Fruit fly (Drosophila melanogaster) whole organism, embryonic: ENCODE results near the gene Hrb27C.

Source experiments
- Bteb2 ChIP-seq: fragments of 200-800 bp; sonication (Bioruptor generic); optimal IDR thresholded peaks from 2 replicates; lab custom pipeline; 2016; ENCODE audit warnings: missing biosample characterization, missing genetic modification characterization
- CG10147 ChIP-seq: fragments of 200-800 bp; sonication (Bioruptor generic); optimal IDR thresholded peaks from 2 replicates; lab custom pipeline; 2019; ENCODE audit warnings: missing biosample characterization, mild to moderate bottlenecking, missing genetic modification characterization, moderate library complexity
- CG10274 ChIP-seq: fragments of 200-800 bp; sonication (Bioruptor generic); optimal IDR thresholded peaks from 3 replicates; lab custom pipeline; 2017; ENCODE audit warnings: missing biosample characterization, mild to moderate bottlenecking, missing genetic modification characterization
- CG10366 ChIP-seq: fragments of 200-800 bp; sonication (Bioruptor generic); IDR thresholded peaks from 2 replicates; pipeline ENCODE4 v1.3.6; 2022; ENCODE audit warnings: missing biosample characterization, missing genetic modification characterization
- CG1233 ChIP-seq: fragments of 200-800 bp; sonication (Bioruptor generic); optimal IDR thresholded peaks from 4 replicates; lab custom pipeline; 2018; ENCODE audit warnings: missing biosample characterization, mild to moderate bottlenecking, missing genetic modification characterization
- CG12391 ChIP-seq: fragments of 200-800 bp; sonication (Bioruptor generic); optimal IDR thresholded peaks from 3 replicates; lab custom pipeline; 2018; ENCODE audit warnings: missing biosample characterization, mild to moderate bottlenecking, missing genetic modification characterization, moderate library complexity
- CG12744 ChIP-seq: fragments of 200-800 bp; sonication (Bioruptor generic); optimal IDR thresholded peaks from 2 replicates; lab custom pipeline; 2016; ENCODE audit warnings: missing biosample characterization, missing genetic modification characterization
- CG13123 ChIP-seq: fragments of 200-800 bp; sonication (Bioruptor generic); optimal IDR thresholded peaks from 2 replicates; lab custom pipeline; 2016; ENCODE audit warnings: missing biosample characterization, missing genetic modification characterization
- CG14710 ChIP-seq: fragments of 200-800 bp; sonication (Bioruptor generic); optimal IDR thresholded peaks from 3 replicates; lab custom pipeline; 2019; ENCODE audit warnings: missing biosample characterization, mild to moderate bottlenecking, missing genetic modification characterization, moderate library complexity
- CG15479 ChIP-seq: fragments of 200-800 bp; sonication (Bioruptor generic); optimal IDR thresholded peaks from 3 replicates; lab custom pipeline; 2019; ENCODE audit warnings: missing biosample characterization, mild to moderate bottlenecking, missing genetic modification characterization, moderate library complexity
- CG17612 ChIP-seq: fragments of 200-800 bp; sonication (Bioruptor generic); IDR thresholded peaks from 2 replicates; pipeline ENCODE4 v1.3.6; 2022; ENCODE audit warnings: missing biosample characterization, missing genetic modification characterization
- CG17829 ChIP-seq: fragments of 200-800 bp; optimal IDR thresholded peaks from 2 replicates; lab custom pipeline; 2019; ENCODE audit warnings: missing biosample characterization, mild to moderate bottlenecking, missing genetic modification characterization, moderate library complexity
- CG32767 ChIP-seq: fragments of 200-800 bp; sonication (Bioruptor generic); IDR thresholded peaks from 2 replicates; pipeline ENCODE4 v1.3.6; 2022; ENCODE audit warnings: missing biosample characterization, missing genetic modification characterization
- CG3281 ChIP-seq: fragments of 200-800 bp; sonication (Bioruptor generic); optimal IDR thresholded peaks from 3 replicates; lab custom pipeline; 2017; ENCODE audit warnings: missing biosample characterization, mild to moderate bottlenecking, missing genetic modification characterization
- CG4360 ChIP-seq: fragments of 200-800 bp; sonication (Bioruptor generic); IDR thresholded peaks from 2 replicates; pipeline ENCODE4 v1.3.6; 2022; ENCODE audit warnings: missing biosample characterization, missing genetic modification characterization
- CG6272 ChIP-seq: fragments of 200-800 bp; sonication (Bioruptor generic); IDR thresholded peaks from 2 replicates; pipeline ENCODE4 v1.3.6; 2022; ENCODE audit warnings: missing biosample characterization, missing genetic modification characterization
- CG7963 ChIP-seq: fragments of 200-800 bp; sonication (Bioruptor generic); IDR thresholded peaks from 3 replicates; pipeline ENCODE4 v1.3.6; 2022; ENCODE audit warnings: missing biosample characterization, missing genetic modification characterization; ENCODE audit not compliant: partially characterized antibody
- CG8089 ChIP-seq: fragments of 200-800 bp; sonication (Bioruptor generic); optimal IDR thresholded peaks from 3 replicates; lab custom pipeline; 2016; ENCODE audit warnings: missing biosample characterization, missing genetic modification characterization
- D ChIP-seq, 2 experiments: fragments of 200-800 bp in 1 of 2; fragments of >200 bp in 1 of 2; sonication (Bioruptor generic) in 1 of 2; optimal IDR thresholded peaks; 2 replicates in 1 of 2; 3 replicates in 1 of 2; lab custom pipeline; 2017; ENCODE audit warnings: mild to moderate bottlenecking in 1 of 2, missing biosample characterization in 1 of 2, missing genetic modification characterization in 1 of 2, missing genetic modification reagents in 1 of 2
- Hey ChIP-seq: fragments of 200-800 bp; sonication (Bioruptor generic); optimal IDR thresholded peaks from 3 replicates; lab custom pipeline; 2018; ENCODE audit warnings: missing biosample characterization, mild to moderate bottlenecking, missing genetic modification characterization
- Hsf ChIP-seq: fragments of 200-800 bp; sonication (Bioruptor generic); optimal IDR thresholded peaks from 3 replicates; lab custom pipeline; 2016; ENCODE audit warnings: missing biosample characterization, missing genetic modification characterization
- Lhr ChIP-seq: fragments of 200-800 bp; sonication (Bioruptor generic); optimal IDR thresholded peaks from 3 replicates; lab custom pipeline; 2017; ENCODE audit warnings: mild to moderate bottlenecking, missing biosample characterization, missing genetic modification reagents, missing genetic modification characterization
- Lim3 ChIP-seq: fragments of 200-800 bp; sonication (Bioruptor generic); IDR thresholded peaks from 2 replicates; pipeline ENCODE4 v1.3.6; 2022; ENCODE audit warnings: missing biosample characterization, missing genetic modification characterization
- Max ChIP-seq: fragments of 200-800 bp; sonication (Bioruptor generic); optimal IDR thresholded peaks from 2 replicates; lab custom pipeline; 2016; ENCODE audit warnings: missing biosample characterization, mild to moderate bottlenecking, missing genetic modification characterization
- Side ChIP-seq: fragments of 200-800 bp; sonication (Bioruptor generic); optimal IDR thresholded peaks from 2 replicates; lab custom pipeline; 2016; ENCODE audit warnings: missing biosample characterization, missing genetic modification characterization
- Spps ChIP-seq: fragments of 200-800 bp; sonication (Bioruptor generic); optimal IDR thresholded peaks from 2 replicates; lab custom pipeline; 2018; ENCODE audit warnings: missing biosample characterization, mild to moderate bottlenecking, missing genetic modification characterization
- Vsx1 ChIP-seq: fragments of 200-800 bp; sonication (Bioruptor generic); optimal IDR thresholded peaks from 2 replicates; lab custom pipeline; 2017; ENCODE audit warnings: missing biosample characterization, mild to moderate bottlenecking, missing genetic modification characterization, missing genetic modification reagents
- Xbp1 ChIP-seq: fragments of 200-800 bp; sonication (Bioruptor generic); optimal IDR thresholded peaks from 3 replicates; lab custom pipeline; 2016; ENCODE audit warnings: missing biosample characterization, mild to moderate bottlenecking, missing genetic modification characterization
- ac ChIP-seq: fragments of 200-800 bp; sonication (Bioruptor generic); optimal IDR thresholded peaks from 3 replicates; lab custom pipeline; 2017; ENCODE audit warnings: missing biosample characterization, mild to moderate bottlenecking, missing genetic modification characterization
- ato ChIP-seq: fragments of 200-800 bp; sonication (Bioruptor generic); IDR thresholded peaks from 2 replicates; pipeline ENCODE4 v1.3.6; 2022; ENCODE audit warnings: missing biosample characterization, missing genetic modification characterization; ENCODE audit not compliant: partially characterized antibody
- bigmax ChIP-seq: fragments of 200-800 bp; sonication (Bioruptor generic); optimal IDR thresholded peaks from 2 replicates; lab custom pipeline; 2018; ENCODE audit warnings: missing biosample characterization, mild to moderate bottlenecking, missing genetic modification characterization
- btn ChIP-seq: fragments of 200-800 bp; sonication (Bioruptor generic); optimal IDR thresholded peaks from 2 replicates; lab custom pipeline; 2016; ENCODE audit warnings: missing biosample characterization, missing genetic modification characterization
- chinmo ChIP-seq: fragments of 200-800 bp; sonication (Bioruptor generic); IDR thresholded peaks from 4 replicates; pipeline ENCODE4 v1.3.6; 2022; ENCODE audit warnings: missing biosample characterization, missing genetic modification characterization; ENCODE audit not compliant: partially characterized antibody
- chm ChIP-seq: fragments of 200-800 bp; sonication (Bioruptor generic); IDR thresholded peaks from 2 replicates; pipeline ENCODE4 v1.3.6; 2022; ENCODE audit warnings: missing biosample characterization, missing genetic modification characterization
- ci ChIP-seq: fragments of 200-800 bp; sonication (Bioruptor generic); IDR thresholded peaks from 3 replicates; pipeline ENCODE4 v1.3.6; 2022; ENCODE audit warnings: missing biosample characterization, missing genetic modification characterization
- corto ChIP-seq: fragments of 200-800 bp; sonication (Bioruptor generic); optimal IDR thresholded peaks from 2 replicates; lab custom pipeline; 2016; ENCODE audit warnings: missing biosample characterization, mild to moderate bottlenecking, missing genetic modification characterization, moderate library complexity
- croc ChIP-seq: fragments of 200-800 bp; sonication (Bioruptor generic); conservative IDR thresholded peaks from 3 replicates; pipeline ENCODE4 v1.3.6; 2022; ENCODE audit warnings: missing biosample characterization, missing genetic modification characterization
- grn ChIP-seq: fragments of 200-800 bp; sonication (Bioruptor generic); optimal IDR thresholded peaks from 3 replicates; lab custom pipeline; 2017; ENCODE audit warnings: missing biosample characterization, missing genetic modification characterization
- h ChIP-seq: fragments of >200 bp; optimal IDR thresholded peaks from 2 replicates; lab custom pipeline; 2017
- lbe ChIP-seq: fragments of 200-800 bp; sonication (Bioruptor generic); optimal IDR thresholded peaks from 2 replicates; lab custom pipeline; 2016; ENCODE audit warnings: missing biosample characterization, mild to moderate bottlenecking, missing genetic modification characterization
- lmd ChIP-seq: fragments of 200-800 bp; sonication (Bioruptor generic); IDR thresholded peaks from 2 replicates; pipeline ENCODE4 v1.3.6; 2022; ENCODE audit warnings: missing biosample characterization, missing genetic modification characterization
- lola ChIP-seq, 3 experiments: fragments of >200 bp in 2 of 3; fragments of 200-800 bp in 1 of 3; sonication (Bioruptor generic) in 1 of 3; optimal IDR thresholded peaks; 2 replicates each; lab custom pipeline; 2017 to 2019; ENCODE audit warnings: missing biosample characterization in 3 of 3, missing genetic modification characterization in 3 of 3, mild to moderate bottlenecking in 1 of 3, moderate library complexity in 1 of 3
- mirr ChIP-seq: fragments of 200-800 bp; sonication (Bioruptor generic); optimal IDR thresholded peaks from 3 replicates; lab custom pipeline; 2018; ENCODE audit warnings: missing biosample characterization, mild to moderate bottlenecking, missing genetic modification characterization
- org-1 ChIP-seq: fragments of 200-800 bp; sonication (Bioruptor generic); optimal IDR thresholded peaks from 2 replicates; lab custom pipeline; 2017; ENCODE audit warnings: missing biosample characterization, missing genetic modification characterization
- pb ChIP-seq: fragments of 200-800 bp; sonication (Bioruptor generic); optimal IDR thresholded peaks from 3 replicates; lab custom pipeline; 2016; ENCODE audit warnings: missing biosample characterization, missing genetic modification characterization
- sc ChIP-seq, 3 experiments: fragments of >200 bp in 2 of 3; fragments of 200-800 bp in 1 of 3; sonication (Bioruptor generic) in 1 of 3; optimal IDR thresholded peaks; 2 replicates in 2 of 3; 3 replicates in 1 of 3; lab custom pipeline; 2017; ENCODE audit warnings: mild to moderate bottlenecking in 1 of 3, missing biosample characterization in 1 of 3, missing genetic modification characterization in 1 of 3, missing genetic modification reagents in 1 of 3
- ssp ChIP-seq: fragments of 200-800 bp; sonication (Bioruptor generic); IDR thresholded peaks from 2 replicates; pipeline ENCODE4 v1.3.6; 2022; ENCODE audit warnings: missing biosample characterization, missing genetic modification characterization
- wor ChIP-seq: fragments of 200-800 bp; sonication (Bioruptor generic); IDR thresholded peaks from 2 replicates; pipeline ENCODE4 v1.3.6; 2022; ENCODE audit warnings: missing biosample characterization, missing genetic modification characterization
- zf30C ChIP-seq: fragments of 200-800 bp; sonication (Bioruptor generic); optimal IDR thresholded peaks from 3 replicates; lab custom pipeline; 2018; ENCODE audit warnings: missing biosample characterization, mild to moderate bottlenecking, missing genetic modification characterization

The Hrb27C gene

DNA sequence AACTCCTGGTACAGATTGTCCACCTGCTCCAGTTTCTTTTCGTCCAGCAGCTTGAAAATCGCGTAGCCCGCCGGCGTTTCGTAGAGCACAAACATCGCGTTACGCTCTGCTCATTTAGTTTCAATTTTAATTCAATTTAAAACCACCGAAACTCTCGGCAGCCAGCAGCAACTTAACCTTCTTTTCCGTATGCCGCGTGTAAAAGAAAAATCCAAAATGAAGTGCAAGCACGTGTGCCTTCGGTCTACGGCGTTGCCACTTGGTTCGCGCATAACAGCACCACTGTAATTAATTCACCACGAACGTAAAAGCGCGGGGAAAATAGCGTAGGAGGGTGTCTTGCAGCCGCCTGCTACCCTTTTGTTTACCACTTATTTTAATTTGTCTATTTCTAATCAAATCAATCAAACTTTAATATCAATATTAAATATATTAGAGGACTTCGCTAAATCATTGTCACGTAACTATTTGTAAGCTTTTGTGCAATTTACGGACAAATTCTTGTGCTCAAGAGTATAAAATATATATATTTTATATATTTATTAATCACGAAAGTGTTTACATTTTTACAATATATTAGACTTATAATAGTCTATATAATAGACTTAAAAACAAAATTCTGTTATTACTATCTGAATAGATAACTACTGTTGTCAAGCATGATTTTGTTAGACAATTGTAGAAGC lies 1.8 kb upstream of the Hrb27C start, which contains the start of gene nop5 (continued):
- TF ChIP-seq CG13123 (GFP tag; lab: Kevin White, UChicago) (peak; percentile 18), h (no peak), CG14710 (peak; percentile 79), corto (GFP tag; lab: Kevin White, UChicago) (no peak), zf30C (GFP tag; lab: Kevin White, UChicago) (no peak), Spps (tag; lab: Kevin White, UChicago) (no peak), btn (GFP tag; lab: Kevin White, UChicago) (no peak), ssp (GFP tag; lab: Robert Waterston, UW) (no peak), Bteb2 (no peak), Hey (tag; lab: Kevin White, UChicago) (no peak), pb (GFP tag; lab: Kevin White, UChicago) (no peak), CG10147 (GFP tag; lab: Kevin White, UChicago) (peak; percentile 80), Lim3 (GFP tag; lab: Robert Waterston, UW) (no peak), CG3281 (GFP tag; lab: Kevin White, UChicago) (peak; percentile 84), CG17829 (tag; lab: Kevin White, UChicago) (peak; percentile 78), Hsf (GFP tag; lab: Kevin White, UChicago) (no peak), Max (GFP tag; lab: Kevin White, UChicago) (peak; percentile 60), CG7963 (no peak), Vsx1 (GFP tag; lab: Kevin White, UChicago) (no peak), ac (GFP tag; lab: Kevin White, UChicago) (no peak), sc (optimal IDR thresholded peaks at IDR 0.05; lab: Kevin White, UChicago) (no peak), sc (GFP tag; optimal IDR thresholded peaks at IDR 0.05; lab: Kevin White, UChicago) (no peak), Xbp1 (GFP tag; lab: Kevin White, UChicago) (peak; percentile 60), grn (GFP tag; lab: Kevin White, UChicago) (no peak), chm (GFP tag; lab: Robert Waterston, UW) (no peak), lbe (GFP tag; lab: Kevin White, UChicago) (no peak), ato (no peak), chinmo (GFP tag; lab: Robert Waterston, UW) (no peak), bigmax (GFP tag; lab: Kevin White, UChicago) (peak; percentile 93), CG4360 (GFP tag; lab: Robert Waterston, UW) (no peak), mirr (GFP tag; lab: Kevin White, UChicago) (no peak), Side (GFP tag; lab: Kevin White, UChicago) (no peak), org-1 (GFP tag; lab: Kevin White, UChicago) (peak; percentile 34), CG32767 (GFP tag; lab: Robert Waterston, UW) (no peak), lola (GFP tag; optimal IDR thresholded peaks at IDR 0.05; lab: Kevin White, UChicago) (peak in 1 of 3 experiments; percentile 75), CG1233 (GFP tag; lab: Kevin White, UChicago) (peak; percentile 76), CG12744 (GFP tag; lab: Kevin White, UChicago) (no peak), ci (GFP tag; lab: Robert Waterston, UW) (peak; percentile 53; the same call in 2 of the 3 replicates), CG15479 (GFP tag; lab: Kevin White, UChicago) (no peak), Lhr (GFP tag; lab: Kevin White, UChicago) (no peak), CG10274 (GFP tag; lab: Kevin White, UChicago) (peak; percentile 3), lmd (GFP tag; lab: Robert Waterston, UW) (peak; percentile 37; the same call in 1 of the 2 replicates), wor (GFP tag; lab: Robert Waterston, UW) (no peak), CG6272 (no peak), D (optimal IDR thresholded peaks at IDR 0.05; lab: Kevin White, UChicago) (no peak), D (GFP tag; optimal IDR thresholded peaks at IDR 0.05; lab: Kevin White, UChicago) (peak; percentile 69), CG8089 (no peak), CG12391 (peak; percentile 80), CG17612 (GFP tag; lab: Robert Waterston, UW) (no peak), croc (GFP tag; lab: Robert Waterston, UW) (peak; percentile 28; the same call in 2 of the 3 replicates), CG10366 (no peak)
